Worm (Caenorhabditis elegans): Measurements from ENCODE around the gene R08A2.1.

- no peak for TF ChIP-seq F55B11.4 (tag; optimal IDR thresholded peaks at IDR 0.05; ENCODE audit: borderline replicate concordance, insufficient read depth)
- TF ChIP-seq pha-4 (tag; optimal IDR thresholded peaks at IDR 0.05), result no peak
- TF ChIP-seq T07F8.4 (tag; optimal IDR thresholded peaks at IDR 0.05), result no peak
- no peak for TF ChIP-seq gei-17 (GFP tag; optimal IDR thresholded peaks at IDR 0.05)
- no peak for TF ChIP-seq pbrm-1 (GFP tag; IDR thresholded peaks at IDR 0.05)
- TF ChIP-seq ets-4 (GFP tag; optimal IDR thresholded peaks at IDR 0.05), result no peak
- no peak for TF ChIP-seq Y95B8A.8 (GFP tag; IDR thresholded peaks at IDR 0.05)
Observed at ce11 chrV:14734187-14734765, 14.9 kb upstream of the R08A2.1 start, which contains the start of gene unc-61.

Data from whole organism, young adult.